Worm (Caenorhabditis elegans): ENCODE results near the gene Y41E3.7.

Gene Y41E3.7

ce11 chrIV:15020958-15021357, 7.1 kb downstream of the Y41E3.7 start:
- TF ChIP-seq cnd-1 (tag; optimal IDR thresholded peaks at IDR 0.05) (no peak), lsy-2 (tag; optimal IDR thresholded peaks at IDR 0.05) (no peak), mls-2 (tag; optimal IDR thresholded peaks at IDR 0.05) (peak; percentile 43), ces-1 (GFP tag; optimal IDR thresholded peaks at IDR 0.05) (peak; percentile 61), flh-1 (GFP tag; optimal IDR thresholded peaks at IDR 0.05) (no peak), nhr-12 (tag; optimal IDR thresholded peaks at IDR 0.05) (no peak), ceh-43 (GFP tag; optimal IDR thresholded peaks at IDR 0.05) (no peak)

DNA sequence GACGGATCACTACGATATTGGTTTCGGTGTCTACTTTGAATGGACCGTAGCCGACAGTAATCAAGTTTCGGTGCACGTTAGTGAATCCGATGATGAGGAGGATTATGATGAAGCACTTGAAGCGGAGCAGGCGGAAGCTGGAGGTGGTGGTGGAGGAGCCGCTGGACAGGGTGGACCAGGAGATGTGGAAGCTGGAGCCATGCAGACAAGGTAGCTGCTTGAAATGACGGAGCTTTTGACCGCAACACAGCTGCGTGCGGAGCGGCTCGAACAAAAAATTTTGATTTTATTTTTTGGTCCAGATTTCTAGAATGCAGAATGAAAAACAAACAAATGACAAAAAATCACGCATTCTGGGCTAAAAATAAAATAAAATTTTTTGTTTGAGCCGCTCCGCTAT, 10.6 kb downstream of the Y41E3.7 start:
- TF ChIP-seq ces-1 (GFP tag; optimal IDR thresholded peaks at IDR 0.05) (no peak), unc-39 (tag; optimal IDR thresholded peaks at IDR 0.05) (no peak), nhr-237 (tag; optimal IDR thresholded peaks at IDR 0.05) (no peak), M03D4.4 (tag; optimal IDR thresholded peaks at IDR 0.05) (no peak), pha-4 (tag; optimal IDR thresholded peaks at IDR 0.05) (no peak), sptf-1 (tag; optimal IDR thresholded peaks at IDR 0.05) (no peak), drap-1 (GFP tag; optimal IDR thresholded peaks at IDR 0.05) (no peak), elt-3 (tag; optimal IDR thresholded peaks at IDR 0.05) (no peak), nhr-28 (tag; optimal IDR thresholded peaks at IDR 0.05) (no peak), cnd-1 (tag; optimal IDR thresholded peaks at IDR 0.05) (no peak)

ce11 chrIV:15025384-15025783, 11.5 kb downstream of the Y41E3.7 start, which contains the start of gene fcd-2:
Gene fcd-2, plus strand, starts transcription at chrIV:15025710.
- TF ChIP-seq drap-1 (GFP tag; optimal IDR thresholded peaks at IDR 0.05) (no peak), blmp-1 (tag; optimal IDR thresholded peaks at IDR 0.05) (no peak), nhr-2 (tag; optimal IDR thresholded peaks at IDR 0.05) (no peak), nhr-12 (tag; optimal IDR thresholded peaks at IDR 0.05) (no peak), elt-1 (tag; optimal IDR thresholded peaks at IDR 0.05; ENCODE audit: borderline replicate concordance, insufficient read depth) (no peak), sptf-1 (tag; optimal IDR thresholded peaks at IDR 0.05) (no peak), ceh-83 (GFP tag; optimal IDR thresholded peaks at IDR 0.05) (no peak), nhr-28 (tag; optimal IDR thresholded peaks at IDR 0.05) (no peak), unc-62 (GFP tag; optimal IDR thresholded peaks at IDR 0.05) (no peak), ces-1 (GFP tag; optimal IDR thresholded peaks at IDR 0.05) (peak; percentile 33), lsy-2 (tag; optimal IDR thresholded peaks at IDR 0.05) (peak; percentile 28), ham-2 (GFP tag; optimal IDR thresholded peaks at IDR 0.05) (no peak), lin-32 (GFP tag; optimal IDR thresholded peaks at IDR 0.05) (no peak), nhr-76 (tag; optimal IDR thresholded peaks at IDR 0.05) (no peak), unc-120 (tag; optimal IDR thresholded peaks at IDR 0.05; ENCODE audit: poor library complexity, severe bottlenecking) (no peak), ceh-43 (GFP tag; optimal IDR thresholded peaks at IDR 0.05) (no peak), bed-3 (GFP tag; optimal IDR thresholded peaks at IDR 0.05) (no peak), mls-2 (tag; optimal IDR thresholded peaks at IDR 0.05) (no peak), elt-3 (tag; optimal IDR thresholded peaks at IDR 0.05) (no peak), tbx-8 (GFP tag; optimal IDR thresholded peaks at IDR 0.05) (no peak), unc-39 (tag; optimal IDR thresholded peaks at IDR 0.05) (no peak), M03D4.4 (tag; optimal IDR thresholded peaks at IDR 0.05) (no peak), lin-13 (tag; optimal IDR thresholded peaks at IDR 0.05) (peak; percentile 34), cnd-1 (tag; optimal IDR thresholded peaks at IDR 0.05) (no peak), mab-5 (tag; optimal IDR thresholded peaks at IDR 0.05) (peak; percentile 28), sem-2 (GFP tag; optimal IDR thresholded peaks at IDR 0.05) (no peak), ceh-39 (tag; optimal IDR thresholded peaks at IDR 0.05) (no peak), hlh-1 (tag; optimal IDR thresholded peaks at IDR 0.05) (no peak), pha-4 (tag; optimal IDR thresholded peaks at IDR 0.05) (peak; percentile 5), flh-1 (GFP tag; optimal IDR thresholded peaks at IDR 0.05) (no peak), nhr-237 (tag; optimal IDR thresholded peaks at IDR 0.05) (peak; percentile 35), ztf-11 (tag; optimal IDR thresholded peaks at IDR 0.05) (no peak), mep-1 (tag; optimal IDR thresholded peaks at IDR 0.05) (peak; percentile 60), zip-8 (tag; optimal IDR thresholded peaks at IDR 0.05) (no peak), snpc-4 (tag; optimal IDR thresholded peaks at IDR 0.05) (no peak)

- TF ChIP-seq elt-3 (tag; optimal IDR thresholded peaks at IDR 0.05), result no peak
- TF ChIP-seq pha-4 (tag; optimal IDR thresholded peaks at IDR 0.05), result no peak
- no peak for TF ChIP-seq blmp-1 (tag; optimal IDR thresholded peaks at IDR 0.05)
- no peak for TF ChIP-seq bed-3 (GFP tag; optimal IDR thresholded peaks at IDR 0.05)
- no peak for TF ChIP-seq cnd-1 (tag; optimal IDR thresholded peaks at IDR 0.05)
These were observed 13.5 kb downstream of the Y41E3.7 start for ce11 chrIV:15027334-15027733.
